Fruit fly (Drosophila melanogaster): Measurements from ENCODE around the gene GATAd.

The GATAd gene

DNA sequence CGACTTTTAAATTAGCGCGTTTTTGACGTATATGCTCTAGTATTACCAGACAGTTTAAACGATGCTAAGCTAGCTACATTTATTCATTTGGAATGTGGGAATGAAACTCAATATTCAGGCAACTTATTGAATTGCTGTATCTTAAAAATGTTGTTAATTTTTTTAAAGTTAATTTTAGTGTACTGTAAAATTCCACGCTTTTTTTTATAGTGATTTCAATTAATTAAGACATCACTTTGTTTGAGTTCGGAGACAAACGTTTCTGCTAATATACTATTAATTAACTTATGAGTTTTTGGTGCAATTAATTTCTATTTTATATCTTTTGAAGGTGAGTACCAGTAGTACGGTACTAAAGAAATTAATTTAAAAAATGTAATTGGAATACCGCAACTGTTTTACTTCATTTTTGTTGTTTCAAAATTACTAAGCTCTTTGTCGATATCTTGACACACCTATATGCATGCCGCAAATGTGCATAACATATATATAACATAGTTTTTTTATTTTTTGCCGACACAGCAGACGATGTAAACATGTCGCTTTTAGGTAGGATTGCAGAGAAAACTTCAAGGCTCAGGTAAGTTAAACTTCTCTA, 52.8 kb downstream of the GATAd start, which contains the start of the genes Cdk1 and mRpS7 (continued):
- peak; percentile 59 for TF ChIP-seq sd (tag; optimal IDR thresholded peaks at IDR 0.05)
- TF ChIP-seq Hmr (GFP tag; optimal IDR thresholded peaks at IDR 0.05), result peak; percentile 73
- TF ChIP-seq Sry-β (GFP tag; optimal IDR thresholded peaks at IDR 0.05), result no peak
- TF ChIP-seq CG16815 (GFP tag; optimal IDR thresholded peaks at IDR 0.05), result peak; percentile 51
- no peak for TF ChIP-seq Jarid2 (GFP tag; optimal IDR thresholded peaks at IDR 0.05)
- peak; percentile 77 for TF ChIP-seq vvl (GFP tag; IDR thresholded peaks at IDR 0.05)
- TF ChIP-seq CG32532 (GFP tag; IDR thresholded peaks at IDR 0.05), result peak; percentile 77
- peak; percentile 41 for TF ChIP-seq CG4730 (GFP tag; IDR thresholded peaks at IDR 0.05)
- peak; percentile 63 for TF ChIP-seq cato (GFP tag; optimal IDR thresholded peaks at IDR 0.05; ENCODE audit: borderline replicate concordance)
- TF ChIP-seq toy (GFP tag; IDR thresholded peaks at IDR 0.05), result no peak
- peak; percentile 83 for TF ChIP-seq CG30403 (GFP tag; optimal IDR thresholded peaks at IDR 0.05)
- peak; percentile 70 for TF ChIP-seq zen (tag; optimal IDR thresholded peaks at IDR 0.05)
- TF ChIP-seq unc-4 (GFP tag; IDR thresholded peaks at IDR 0.05; ENCODE audit: partially characterized antibody), result no peak
- TF ChIP-seq kay (GFP tag; optimal IDR thresholded peaks at IDR 0.05), result no peak
- peak; percentile 50; the same call in 1 of the 2 replicates for TF ChIP-seq Ada2b (GFP tag; IDR thresholded peaks at IDR 0.05)
- TF ChIP-seq crc (GFP tag; optimal IDR thresholded peaks at IDR 0.05), result peak; percentile 10
- peak; percentile 79 for TF ChIP-seq CG8388 (GFP tag; optimal IDR thresholded peaks at IDR 0.05)
- peak; percentile 90 for TF ChIP-seq pfk (GFP tag; optimal IDR thresholded peaks at IDR 0.05)
- TF ChIP-seq CG16779 (GFP tag; IDR thresholded peaks at IDR 0.05), result no peak
- peak; percentile 76 for TF ChIP-seq Sox100B (GFP tag; optimal IDR thresholded peaks at IDR 0.05)
- TF ChIP-seq NK7.1 (GFP tag; optimal IDR thresholded peaks at IDR 0.05), result no peak
- no peak for TF ChIP-seq psq (GFP tag; optimal IDR thresholded peaks at IDR 0.05)
- TF ChIP-seq Bgb (GFP tag; IDR thresholded peaks at IDR 0.05; ENCODE audit: partially characterized antibody), result no peak
- no peak for TF ChIP-seq eyg (GFP tag; optimal IDR thresholded peaks at IDR 0.05)
- peak; percentile 46 for TF ChIP-seq CG13123 (GFP tag; optimal IDR thresholded peaks at IDR 0.05)
- TF ChIP-seq CG13424 (tag; optimal IDR thresholded peaks at IDR 0.05), result peak; percentile 73
- peak; percentile 52 for TF ChIP-seq zfh2 (GFP tag; optimal IDR thresholded peaks at IDR 0.05)
- TF ChIP-seq Stat92E (GFP tag; optimal IDR thresholded peaks at IDR 0.05), result no peak
- peak; percentile 33 for TF ChIP-seq jumu (GFP tag; optimal IDR thresholded peaks at IDR 0.05)
- no peak for TF ChIP-seq kah (GFP tag; optimal IDR thresholded peaks at IDR 0.05)
- peak; percentile 65 for TF ChIP-seq Ptx1 (GFP tag; IDR thresholded peaks at IDR 0.05)
- peak; percentile 81 for TF ChIP-seq Dek (tag; optimal IDR thresholded peaks at IDR 0.05)
- TF ChIP-seq CG8281 (tag; optimal IDR thresholded peaks at IDR 0.05), result no peak
- TF ChIP-seq CG7271 (tag; optimal IDR thresholded peaks at IDR 0.05), result peak; percentile 37
- TF ChIP-seq peb (GFP tag; IDR thresholded peaks at IDR 0.05), result no peak
- TF ChIP-seq CG6254 (GFP tag; optimal IDR thresholded peaks at IDR 0.05), result peak; percentile 38
- peak; percentile 76 for TF ChIP-seq Chrac-16 (GFP tag; optimal IDR thresholded peaks at IDR 0.05)
- peak; percentile 61 for TF ChIP-seq tap (tag; optimal IDR thresholded peaks at IDR 0.05)
- TF ChIP-seq az2 (GFP tag; optimal IDR thresholded peaks at IDR 0.05), result peak; percentile 67
- TF ChIP-seq Adf1 (GFP tag; IDR thresholded peaks at IDR 0.05), result 0 out of 2 replicates have a peak, but pooled peaks have one; percentile 16
- TF ChIP-seq CkIIα-i1 (GFP tag; IDR thresholded peaks at IDR 0.05), result no peak
- peak; percentile 47 for TF ChIP-seq CHES-1-like (GFP tag; optimal IDR thresholded peaks at IDR 0.05)
- TF ChIP-seq fd96Cb (tag; optimal IDR thresholded peaks at IDR 0.05), result peak; percentile 77
- no peak for TF ChIP-seq bowl (GFP tag; IDR thresholded peaks at IDR 0.05)
- TF ChIP-seq CG30431 (GFP tag; optimal IDR thresholded peaks at IDR 0.05), result peak; percentile 26
- peak; percentile 47 for TF ChIP-seq pzg (GFP tag; optimal IDR thresholded peaks at IDR 0.05)
- TF ChIP-seq repo (GFP tag; optimal IDR thresholded peaks at IDR 0.05), result no peak
- peak; percentile 68 for TF ChIP-seq CG15514 (GFP tag; optimal IDR thresholded peaks at IDR 0.05)
- no peak for TF ChIP-seq CG10321 (GFP tag; IDR thresholded peaks at IDR 0.05)
- TF ChIP-seq Drgx (GFP tag; IDR thresholded peaks at IDR 0.05), result peak; percentile 53; the same call in 1 of the 2 replicates

Data from whole organism, embryonic.